Fruit fly (Drosophila melanogaster) whole organism, embryonic: ENCODE measurements around the gene klar.
A peak's percentile ranks its signal among the peaks of the same experiment; 100 is the strongest.

Source experiments
- ATbp ChIP-seq: fragments of 200-800 bp; sonication (Bioruptor generic); optimal IDR thresholded peaks from 2 replicates; lab custom pipeline; 2017; ENCODE audit warnings: missing biosample characterization, mild to moderate bottlenecking, missing genetic modification characterization, missing genetic modification reagents
- Atf-2 ChIP-seq: fragments of 200-800 bp; sonication (Bioruptor generic); optimal IDR thresholded peaks from 2 replicates; lab custom pipeline; 2016; ENCODE audit warnings: missing biosample characterization, missing genetic modification characterization
- Bdp1 ChIP-seq: fragments of 200-800 bp; sonication (Bioruptor generic); optimal IDR thresholded peaks from 3 replicates; lab custom pipeline; 2016; ENCODE audit warnings: missing biosample characterization, missing genetic modification characterization
- CG11247 ChIP-seq: fragments of 200-800 bp; sonication (Bioruptor generic); IDR thresholded peaks from 2 replicates; pipeline ENCODE4 v1.3.6; 2022; ENCODE audit warnings: missing biosample characterization, missing genetic modification characterization
- CG12236 ChIP-seq: fragments of 200-800 bp; sonication (Bioruptor generic); optimal IDR thresholded peaks from 2 replicates; lab custom pipeline; 2016; ENCODE audit warnings: missing biosample characterization, missing genetic modification characterization
- CG15514 ChIP-seq: fragments of 200-800 bp; sonication (Bioruptor generic); optimal IDR thresholded peaks from 3 replicates; lab custom pipeline; 2017; ENCODE audit warnings: missing biosample characterization, missing genetic modification characterization, mild to moderate bottlenecking, moderate library complexity, missing genetic modification reagents
- CG15601 ChIP-seq: fragments of 200-800 bp; sonication (Bioruptor generic); optimal IDR thresholded peaks from 3 replicates; lab custom pipeline; 2019; ENCODE audit warnings: missing biosample characterization, mild to moderate bottlenecking, missing genetic modification characterization, moderate library complexity
- CG17359 ChIP-seq: fragments of 200-800 bp; sonication (Bioruptor generic); optimal IDR thresholded peaks from 3 replicates; lab custom pipeline; 2018; ENCODE audit warnings: missing biosample characterization, mild to moderate bottlenecking, missing genetic modification characterization, moderate library complexity
- CG17802 ChIP-seq: fragments of 200-800 bp; sonication (Bioruptor generic); optimal IDR thresholded peaks from 2 replicates; lab custom pipeline; 2018; ENCODE audit warnings: missing biosample characterization, mild to moderate bottlenecking, missing genetic modification characterization, moderate library complexity
- CG18476 ChIP-seq: fragments of 200-800 bp; sonication (Bioruptor generic); optimal IDR thresholded peaks from 2 replicates; lab custom pipeline; 2016; ENCODE audit warnings: missing biosample characterization, mild to moderate bottlenecking, missing genetic modification characterization
- CG31388 ChIP-seq: fragments of 200-800 bp; sonication (Bioruptor generic); optimal IDR thresholded peaks from 2 replicates; lab custom pipeline; 2016; ENCODE audit warnings: missing biosample characterization, missing genetic modification characterization
- CG42726 ChIP-seq: fragments of 200-800 bp; sonication (Bioruptor generic); IDR thresholded peaks from 2 replicates; pipeline ENCODE4 v1.3.6; 2022; ENCODE audit warnings: missing biosample characterization, missing genetic modification characterization; ENCODE audit not compliant: partially characterized antibody
- CG4707 ChIP-seq: fragments of 200-800 bp; sonication (Bioruptor generic); optimal IDR thresholded peaks from 2 replicates; lab custom pipeline; 2018; ENCODE audit warnings: missing biosample characterization, mild to moderate bottlenecking, missing genetic modification characterization, moderate library complexity
- CG5180 ChIP-seq: fragments of 200-800 bp; sonication (Bioruptor generic); optimal IDR thresholded peaks from 3 replicates; lab custom pipeline; 2017; ENCODE audit warnings: missing biosample characterization, missing genetic modification characterization, mild to moderate bottlenecking, moderate library complexity, missing genetic modification reagents
- CG5953 ChIP-seq: fragments of 200-800 bp; sonication (Bioruptor generic); IDR thresholded peaks from 2 replicates; pipeline ENCODE4 v1.3.6; 2022; ENCODE audit warnings: missing biosample characterization, missing genetic modification characterization
- CG6791 ChIP-seq: fragments of 200-800 bp; sonication (Bioruptor generic); IDR thresholded peaks from 3 replicates; pipeline ENCODE4 v1.3.6; 2022; ENCODE audit warnings: missing biosample characterization, missing genetic modification characterization; ENCODE audit not compliant: partially characterized antibody
- CG8924 ChIP-seq: fragments of 200-800 bp; optimal IDR thresholded peaks from 3 replicates; lab custom pipeline; 2019; ENCODE audit warnings: missing biosample characterization, mild to moderate bottlenecking, missing genetic modification characterization, moderate library complexity
- D ChIP-seq, 2 experiments: fragments of 200-800 bp in 1 of 2; fragments of >200 bp in 1 of 2; sonication (Bioruptor generic) in 1 of 2; optimal IDR thresholded peaks; 2 replicates in 1 of 2; 3 replicates in 1 of 2; lab custom pipeline; 2017; ENCODE audit warnings: mild to moderate bottlenecking in 1 of 2, missing biosample characterization in 1 of 2, missing genetic modification characterization in 1 of 2, missing genetic modification reagents in 1 of 2
- Dad ChIP-seq: fragments of 200-800 bp; sonication (Bioruptor generic); optimal IDR thresholded peaks from 3 replicates; lab custom pipeline; 2016; ENCODE audit warnings: missing biosample characterization, missing genetic modification characterization
- Dref ChIP-seq: fragments of 200-800 bp; sonication (Bioruptor generic); IDR thresholded peaks from 2 replicates; pipeline ENCODE4 v1.3.6; 2022; ENCODE audit warnings: missing biosample characterization, missing genetic modification characterization
- ERR ChIP-seq: fragments of 200-800 bp; sonication (Bioruptor generic); optimal IDR thresholded peaks from 2 replicates; lab custom pipeline; 2016; ENCODE audit warnings: missing biosample characterization, missing genetic modification characterization
- Fer3 ChIP-seq: fragments of 200-800 bp; sonication (Bioruptor generic); optimal IDR thresholded peaks from 2 replicates; lab custom pipeline; 2018; ENCODE audit warnings: missing biosample characterization, mild to moderate bottlenecking, missing genetic modification characterization, moderate library complexity
- HLH4C ChIP-seq: fragments of 200-800 bp; sonication (Bioruptor generic); IDR thresholded peaks from 3 replicates; pipeline ENCODE4 v1.3.6; 2022; ENCODE audit warnings: missing biosample characterization, missing genetic modification characterization; ENCODE audit not compliant: partially characterized antibody
- HLHmδ ChIP-seq: fragments of 200-800 bp; sonication (Bioruptor generic); optimal IDR thresholded peaks from 2 replicates; lab custom pipeline; 2018; ENCODE audit warnings: missing biosample characterization, mild to moderate bottlenecking, missing genetic modification characterization, moderate library complexity
- MESR4 ChIP-seq: fragments of 200-800 bp; sonication (Bioruptor generic); optimal IDR thresholded peaks from 2 replicates; lab custom pipeline; 2018; ENCODE audit warnings: missing biosample characterization, mild to moderate bottlenecking, missing genetic modification characterization, moderate library complexity
- Max ChIP-seq: fragments of 200-800 bp; sonication (Bioruptor generic); optimal IDR thresholded peaks from 2 replicates; lab custom pipeline; 2016; ENCODE audit warnings: missing biosample characterization, mild to moderate bottlenecking, missing genetic modification characterization
- Meics ChIP-seq: fragments of 200-800 bp; sonication (Bioruptor generic); optimal IDR thresholded peaks from 2 replicates; lab custom pipeline; 2017; ENCODE audit warnings: missing biosample characterization, mild to moderate bottlenecking, missing genetic modification characterization
- Mes4 ChIP-seq: fragments of 200-800 bp; sonication (Bioruptor generic); optimal IDR thresholded peaks from 2 replicates; lab custom pipeline; 2016; ENCODE audit warnings: missing biosample characterization, missing genetic modification characterization
- NFAT ChIP-seq: fragments of 200-800 bp; sonication (Bioruptor generic); IDR thresholded peaks from 2 replicates; pipeline ENCODE4 v1.3.6; 2022; ENCODE audit warnings: missing biosample characterization, missing genetic modification characterization
- Nf-YB ChIP-seq: fragments of 200-800 bp; sonication (Bioruptor generic); optimal IDR thresholded peaks from 3 replicates; lab custom pipeline; 2019; ENCODE audit warnings: missing biosample characterization, mild to moderate bottlenecking, missing genetic modification characterization, moderate library complexity
- Oaz ChIP-seq: fragments of 200-800 bp; sonication (Bioruptor generic); IDR thresholded peaks from 2 replicates; pipeline ENCODE4 v1.3.6; 2022; ENCODE audit warnings: missing biosample characterization, missing genetic modification characterization
- Opbp ChIP-seq: fragments of 200-800 bp; sonication (Bioruptor generic); IDR thresholded peaks from 3 replicates; pipeline ENCODE4 v1.3.6; 2022; ENCODE audit warnings: missing biosample characterization, missing genetic modification characterization; ENCODE audit not compliant: partially characterized antibody
- Scr ChIP-seq: fragments of 200-800 bp; sonication (Bioruptor generic); IDR thresholded peaks from 2 replicates; pipeline ENCODE4 v1.3.6; 2022; ENCODE audit warnings: missing biosample characterization, missing genetic modification characterization; ENCODE audit not compliant: partially characterized antibody
- Stat92E ChIP-seq, 3 experiments: fragments of >200 bp in 2 of 3; fragments of 200-800 bp in 1 of 3; sonication (Bioruptor generic) in 1 of 3; optimal IDR thresholded peaks; 2 replicates each; lab custom pipeline; 2017 to 2019; ENCODE audit warnings: missing biosample characterization in 3 of 3, missing genetic modification characterization in 3 of 3, mild to moderate bottlenecking in 1 of 3, moderate library complexity in 1 of 3
- ato ChIP-seq: fragments of 200-800 bp; sonication (Bioruptor generic); IDR thresholded peaks from 2 replicates; pipeline ENCODE4 v1.3.6; 2022; ENCODE audit warnings: missing biosample characterization, missing genetic modification characterization; ENCODE audit not compliant: partially characterized antibody
- chm ChIP-seq: fragments of 200-800 bp; sonication (Bioruptor generic); IDR thresholded peaks from 2 replicates; pipeline ENCODE4 v1.3.6; 2022; ENCODE audit warnings: missing biosample characterization, missing genetic modification characterization
- gcm ChIP-seq: fragments of 200-800 bp; sonication (Bioruptor generic); optimal IDR thresholded peaks from 2 replicates; lab custom pipeline; 2019; ENCODE audit warnings: missing biosample characterization, mild to moderate bottlenecking, missing genetic modification characterization, moderate library complexity
- gro ChIP-seq: fragments of 200-800 bp; sonication (Bioruptor generic); optimal IDR thresholded peaks from 2 replicates; lab custom pipeline; 2016; ENCODE audit warnings: missing biosample characterization, missing genetic modification characterization
- gsb-n ChIP-seq: fragments of 200-800 bp; sonication (Bioruptor generic); optimal IDR thresholded peaks from 3 replicates; lab custom pipeline; 2018; ENCODE audit warnings: missing biosample characterization, mild to moderate bottlenecking, missing genetic modification characterization
- maf-S ChIP-seq: fragments of 200-800 bp; sonication (Bioruptor generic); optimal IDR thresholded peaks from 2 replicates; lab custom pipeline; 2016; ENCODE audit warnings: missing biosample characterization, missing genetic modification characterization
- mam ChIP-seq: fragments of 200-800 bp; sonication (Bioruptor generic); optimal IDR thresholded peaks from 3 replicates; lab custom pipeline; 2016; ENCODE audit warnings: missing biosample characterization, missing genetic modification characterization
- nerfin-2 ChIP-seq: fragments of 200-800 bp; sonication (Bioruptor generic); IDR thresholded peaks from 2 replicates; pipeline ENCODE4 v1.3.6; 2022; ENCODE audit warnings: missing biosample characterization, missing genetic modification characterization; ENCODE audit not compliant: partially characterized antibody
- p53 ChIP-seq: fragments of 200-800 bp; sonication (Bioruptor generic); optimal IDR thresholded peaks from 2 replicates; lab custom pipeline; 2016; ENCODE audit warnings: missing biosample characterization, missing genetic modification characterization
- sim ChIP-seq: fragments of 200-800 bp; sonication (Bioruptor generic); IDR thresholded peaks from 2 replicates; pipeline ENCODE4 v1.3.6; 2022; ENCODE audit warnings: missing biosample characterization, missing genetic modification characterization
- sna ChIP-seq: fragments of 200-800 bp; sonication (Bioruptor generic); IDR thresholded peaks from 2 replicates; pipeline ENCODE4 v1.3.6; 2022; ENCODE audit warnings: missing biosample characterization, missing genetic modification characterization; ENCODE audit not compliant: partially characterized antibody
- tio ChIP-seq: fragments of 200-800 bp; sonication (Bioruptor generic); optimal IDR thresholded peaks from 2 replicates; lab custom pipeline; 2017; ENCODE audit warnings: missing biosample characterization, missing genetic modification characterization, inconsistent platforms
- tx ChIP-seq: fragments of 200-800 bp; sonication (Bioruptor generic); optimal IDR thresholded peaks from 2 replicates; lab custom pipeline; 2016; ENCODE audit warnings: missing biosample characterization, missing genetic modification characterization
- usp ChIP-seq: fragments of >200 bp; optimal IDR thresholded peaks from 2 replicates; lab custom pipeline; 2017; ENCODE audit warnings: missing biosample characterization, missing genetic modification characterization
- vfl ChIP-seq: fragments of 200-800 bp; sonication (Bioruptor generic); optimal IDR thresholded peaks from 2 replicates; lab custom pipeline; 2016; ENCODE audit warnings: missing biosample characterization, missing genetic modification characterization
- z ChIP-seq: fragments of 200-800 bp; sonication (Bioruptor generic); IDR thresholded peaks from 3 replicates; pipeline ENCODE4 v1.3.6; 2022; ENCODE audit warnings: missing biosample characterization, missing genetic modification characterization

The klar gene

dm6 chr3L:395192-395591, 145.2 kb downstream of the klar start (continued):
- TF ChIP-seq sna (GFP tag; lab: Robert Waterston, UW) (no peak), Oaz (no peak), gcm (GFP tag; lab: Kevin White, UChicago) (no peak), tio (GFP tag; lab: Kevin White, UChicago) (no peak), chm (no peak), ATbp (no peak), Opbp (GFP tag; lab: Robert Waterston, UW) (no peak), sim (GFP tag; lab: Robert Waterston, UW) (no peak), CG11247 (no peak), CG42726 (GFP tag; lab: Robert Waterston, UW) (no peak), CG31388 (GFP tag; lab: Kevin White, UChicago) (no peak), CG18476 (GFP tag; lab: Kevin White, UChicago) (no peak), CG17802 (tag; lab: Kevin White, UChicago) (no peak), vfl (GFP tag; lab: Kevin White, UChicago) (no peak), CG5953 (GFP tag; lab: Robert Waterston, UW) (no peak), gro (GFP tag; lab: Kevin White, UChicago) (no peak), Fer3 (tag; lab: Kevin White, UChicago) (peak; percentile 19), Atf-2 (no peak), Max (GFP tag; lab: Kevin White, UChicago) (no peak), maf-S (no peak), gsb-n (tag; lab: Kevin White, UChicago) (no peak), Bdp1 (GFP tag; lab: Kevin White, UChicago) (no peak), MESR4 (GFP tag; lab: Kevin White, UChicago) (no peak), Meics (GFP tag; lab: Kevin White, UChicago) (peak; percentile 7), Nf-YB (GFP tag; lab: Kevin White, UChicago) (no peak), CG5180 (no peak), Mes4 (GFP tag; lab: Kevin White, UChicago) (no peak), CG15601 (tag; lab: Kevin White, UChicago) (peak; percentile 14), CG4707 (GFP tag; lab: Kevin White, UChicago) (no peak), HLH4C (no peak), usp (no peak), z (GFP tag; lab: Robert Waterston, UW) (no peak), mam (GFP tag; lab: Kevin White, UChicago) (no peak), CG12236 (GFP tag; lab: Kevin White, UChicago) (no peak), CG15514 (no peak), Dad (GFP tag; lab: Kevin White, UChicago) (no peak), ERR (GFP tag; lab: Kevin White, UChicago) (no peak), CG17359 (tag; lab: Kevin White, UChicago) (peak; percentile 16), CG6791 (GFP tag; lab: Robert Waterston, UW) (no peak), Scr (GFP tag; lab: Robert Waterston, UW) (no peak), D (optimal IDR thresholded peaks at IDR 0.05; lab: Kevin White, UChicago) (no peak), D (GFP tag; optimal IDR thresholded peaks at IDR 0.05; lab: Kevin White, UChicago) (no peak), NFAT (GFP tag; lab: Robert Waterston, UW) (no peak), ato (GFP tag; lab: Robert Waterston, UW) (no peak), HLHmδ (GFP tag; lab: Kevin White, UChicago) (no peak), Dref (GFP tag; lab: Robert Waterston, UW) (no peak), Stat92E (GFP tag; optimal IDR thresholded peaks at IDR 0.05; lab: Kevin White, UChicago) (no peak), p53 (GFP tag; lab: Kevin White, UChicago) (no peak), nerfin-2 (GFP tag; lab: Robert Waterston, UW) (no peak), tx (GFP tag; lab: Kevin White, UChicago) (no peak), CG8924 (tag; lab: Kevin White, UChicago) (peak; percentile 11)
